Fruit fly (Drosophila melanogaster) whole organism, prepupa: Measurements from ENCODE around the gene CG10874.

ENCODE experiments used
- CG11294 ChIP-seq: fragments of 200-800 bp; sonication (Bioruptor generic); IDR thresholded peaks from 2 replicates; pipeline ENCODE4 v1.3.6; 2022; ENCODE audit warnings: missing biosample characterization, missing genetic modification characterization
- CG11762 ChIP-seq: fragments of 200-800 bp; sonication (Bioruptor generic); optimal IDR thresholded peaks from 3 replicates; lab custom pipeline; 2016; ENCODE audit warnings: missing biosample characterization, missing genetic modification characterization; ENCODE audit not compliant: insufficient read depth
- CG15336 ChIP-seq: fragments of 200-800 bp; sonication (Bioruptor generic); IDR thresholded peaks from 2 replicates; pipeline ENCODE4 v1.3.6; 2022; ENCODE audit warnings: missing biosample characterization, missing genetic modification characterization
- CG1621 ChIP-seq: fragments of 200-800 bp; sonication (Bioruptor generic); optimal IDR thresholded peaks from 3 replicates; lab custom pipeline; 2018; ENCODE audit warnings: missing biosample characterization, mild to moderate bottlenecking, missing genetic modification characterization
- CG31627 ChIP-seq: fragments of 200-800 bp; sonication (Bioruptor generic); optimal IDR thresholded peaks from 3 replicates; lab custom pipeline; 2016; ENCODE audit warnings: missing biosample characterization, missing genetic modification characterization
- CG32006 ChIP-seq: fragments of 200-800 bp; sonication (Bioruptor generic); optimal IDR thresholded peaks from 3 replicates; lab custom pipeline; 2017; ENCODE audit warnings: missing biosample characterization, mild to moderate bottlenecking, missing genetic modification characterization
- CG34406 ChIP-seq: fragments of 200-800 bp; sonication (Bioruptor generic); optimal IDR thresholded peaks from 3 replicates; lab custom pipeline; 2016; ENCODE audit warnings: missing biosample characterization, missing genetic modification characterization
- CG3919 ChIP-seq: fragments of 200-800 bp; sonication (Bioruptor generic); optimal IDR thresholded peaks from 3 replicates; lab custom pipeline; 2016; ENCODE audit warnings: missing biosample characterization, missing genetic modification characterization
- CG4318 ChIP-seq: fragments of 200-800 bp; sonication (Bioruptor generic); optimal IDR thresholded peaks from 3 replicates; lab custom pipeline; 2017; ENCODE audit warnings: missing biosample characterization, mild to moderate bottlenecking, missing genetic modification characterization
- CG6163 ChIP-seq: fragments of 200-800 bp; sonication (Bioruptor generic); IDR thresholded peaks from 3 replicates; pipeline ENCODE4 v1.3.6; 2022; ENCODE audit warnings: missing biosample characterization, missing genetic modification characterization
- CG6276 ChIP-seq: fragments of 200-800 bp; sonication (Bioruptor generic); optimal IDR thresholded peaks from 2 replicates; lab custom pipeline; 2017; ENCODE audit warnings: missing biosample characterization, mild to moderate bottlenecking, missing genetic modification characterization
- CG8119 ChIP-seq: fragments of 200-800 bp; sonication (Bioruptor generic); IDR thresholded peaks from 3 replicates; pipeline ENCODE4 v1.3.6; 2022; ENCODE audit warnings: missing biosample characterization, missing genetic modification characterization
- CG8632 ChIP-seq: fragments of 200-800 bp; sonication (Bioruptor generic); optimal IDR thresholded peaks from 3 replicates; lab custom pipeline; 2016; ENCODE audit warnings: missing biosample characterization, missing genetic modification characterization
- CG9139 ChIP-seq: fragments of 200-800 bp; sonication (Bioruptor generic); optimal IDR thresholded peaks from 3 replicates; lab custom pipeline; 2017; ENCODE audit warnings: missing biosample characterization, mild to moderate bottlenecking, missing genetic modification characterization
- Eip78C ChIP-seq: fragments of 200-800 bp; sonication (Bioruptor generic); peaks from one replicate; lab custom pipeline; 2016; ENCODE audit warnings: missing biosample characterization, missing genetic modification characterization
- Ets21C ChIP-seq: fragments of 200-800 bp; sonication (Bioruptor generic); optimal IDR thresholded peaks from 3 replicates; lab custom pipeline; 2016; ENCODE audit warnings: missing biosample characterization, missing genetic modification characterization
- Gug ChIP-seq: fragments of 200-800 bp; sonication (Bioruptor generic); IDR thresholded peaks from 2 replicates; pipeline ENCODE4 v1.3.6; 2022; ENCODE audit warnings: missing biosample characterization, missing genetic modification characterization
- Hr38 ChIP-seq: sonication (Bioruptor generic); optimal IDR thresholded peaks from 2 replicates; lab custom pipeline; 2016; ENCODE audit warnings: missing biosample characterization, missing genetic modification characterization
- Hr39 ChIP-seq: fragments of 200-800 bp; sonication (Bioruptor generic); optimal IDR thresholded peaks from 2 replicates; lab custom pipeline; 2016; ENCODE audit warnings: missing biosample characterization, missing genetic modification characterization
- Hr4 ChIP-seq: fragments of 200-800 bp; sonication (Bioruptor generic); optimal IDR thresholded peaks from 3 replicates; lab custom pipeline; 2016; ENCODE audit warnings: missing biosample characterization, missing genetic modification characterization
- Lpt ChIP-seq: fragments of 200-800 bp; sonication (Bioruptor generic); optimal IDR thresholded peaks from 3 replicates; lab custom pipeline; 2016; ENCODE audit warnings: missing biosample characterization, missing genetic modification characterization
- Met ChIP-seq: fragments of 200-800 bp; sonication (Bioruptor generic); optimal IDR thresholded peaks from 3 replicates; lab custom pipeline; 2016; ENCODE audit warnings: missing biosample characterization, missing genetic modification characterization
- OdsH ChIP-seq: fragments of 200-800 bp; sonication (Bioruptor generic); optimal IDR thresholded peaks from 3 replicates; lab custom pipeline; 2016; ENCODE audit warnings: missing biosample characterization, missing genetic modification characterization
- Smox ChIP-seq: fragments of 200-800 bp; sonication (Bioruptor generic); optimal IDR thresholded peaks from 3 replicates; lab custom pipeline; 2016; ENCODE audit warnings: missing biosample characterization, missing genetic modification characterization
- Sox102F ChIP-seq: fragments of 200-800 bp; sonication (Bioruptor generic); optimal IDR thresholded peaks from 2 replicates; lab custom pipeline; 2016; ENCODE audit warnings: missing biosample characterization, mild to moderate bottlenecking, missing genetic modification characterization
- achi ChIP-seq: fragments of 200-800 bp; sonication (Bioruptor generic); optimal IDR thresholded peaks from 3 replicates; lab custom pipeline; 2016; ENCODE audit warnings: missing biosample characterization, missing genetic modification characterization
- acj6 ChIP-seq: fragments of 200-800 bp; sonication (Bioruptor generic); optimal IDR thresholded peaks from 3 replicates; lab custom pipeline; 2016; ENCODE audit warnings: missing biosample characterization, missing genetic modification characterization
- cyc ChIP-seq: fragments of 200-800 bp; sonication (Bioruptor generic); optimal IDR thresholded peaks from 3 replicates; lab custom pipeline; 2016; ENCODE audit warnings: missing biosample characterization, missing genetic modification characterization
- dac ChIP-seq: fragments of 200-800 bp; sonication (Bioruptor generic); optimal IDR thresholded peaks from 2 replicates; lab custom pipeline; 2017; ENCODE audit warnings: missing biosample characterization, mild to moderate bottlenecking, missing genetic modification characterization
- dsx ChIP-seq: fragments of 200-800 bp; optimal IDR thresholded peaks from 3 replicates; lab custom pipeline; 2019; ENCODE audit warnings: missing biosample characterization, mild to moderate bottlenecking, missing genetic modification characterization, moderate library complexity; ENCODE audit not compliant: poor library complexity, severe bottlenecking
- eg ChIP-seq: fragments of 200-800 bp; sonication (Bioruptor generic); IDR thresholded peaks from 3 replicates; pipeline ENCODE4 v1.3.6; 2022; ENCODE audit warnings: missing biosample characterization, missing genetic modification characterization
- fd85E ChIP-seq: fragments of 200-800 bp; sonication (Bioruptor generic); optimal IDR thresholded peaks from 3 replicates; lab custom pipeline; 2016; ENCODE audit warnings: missing biosample characterization, missing genetic modification characterization
- fkh ChIP-seq: fragments of 200-800 bp; sonication (Bioruptor generic); optimal IDR thresholded peaks from 3 replicates; lab custom pipeline; 2017; ENCODE audit warnings: missing biosample characterization, mild to moderate bottlenecking, missing genetic modification characterization, moderate library complexity
- lz ChIP-seq: fragments of 200-800 bp; sonication (Bioruptor generic); optimal IDR thresholded peaks from 3 replicates; lab custom pipeline; 2016; ENCODE audit warnings: missing biosample characterization, missing genetic modification characterization
- net ChIP-seq: fragments of 200-800 bp; sonication (Bioruptor generic); optimal IDR thresholded peaks from 3 replicates; lab custom pipeline; 2016; ENCODE audit warnings: missing biosample characterization, missing genetic modification characterization
- pdm3 ChIP-seq: fragments of 200-800 bp; sonication (Bioruptor generic); optimal IDR thresholded peaks from 3 replicates; lab custom pipeline; 2016; ENCODE audit warnings: missing biosample characterization, missing genetic modification characterization
- spab ChIP-seq: fragments of 200-800 bp; sonication (Bioruptor generic); optimal IDR thresholded peaks from 2 replicates; lab custom pipeline; 2017; ENCODE audit warnings: missing biosample characterization, mild to moderate bottlenecking, missing genetic modification characterization, missing genetic modification reagents
- ss ChIP-seq, 2 experiments: fragments of 200-800 bp; sonication (Bioruptor generic); optimal IDR thresholded peaks; 2 replicates in 1 of 2; 3 replicates in 1 of 2; lab custom pipeline; 2017 to 2018; ENCODE audit warnings: mild to moderate bottlenecking in 2 of 2, missing biosample characterization in 2 of 2, missing genetic modification characterization in 2 of 2, moderate library complexity in 1 of 2
- svp ChIP-seq: fragments of 200-800 bp; sonication (Bioruptor generic); peaks from one replicate; lab custom pipeline; 2016; ENCODE audit warnings: missing biosample characterization, missing genetic modification characterization
- topi ChIP-seq: fragments of 200-800 bp; sonication (Bioruptor generic); optimal IDR thresholded peaks from 3 replicates; lab custom pipeline; 2016; ENCODE audit warnings: missing biosample characterization, missing genetic modification characterization

CG10874 gene

dm6 chr2L:2184659-2185058 is 7.5 kb downstream of the CG10874 start (continued):
- TF ChIP-seq dsx (GFP tag; lab: Kevin White, UChicago): no peak
- TF ChIP-seq fd85E: no peak
- 0 out of 2 replicates have a peak, but pooled peaks have one; percentile 55 for TF ChIP-seq CG15336 (GFP tag; lab: Robert Waterston, UW)
- TF ChIP-seq topi: peak; percentile 17
- no peak for TF ChIP-seq CG9139 (GFP tag; lab: Kevin White, UChicago)
- TF ChIP-seq CG32006 (GFP tag; lab: Kevin White, UChicago): peak; percentile 62
- peak; percentile 6 for TF ChIP-seq Hr39 (GFP tag; lab: Kevin White, UChicago)
- TF ChIP-seq CG34406 (GFP tag; lab: Kevin White, UChicago): peak; percentile 63
- TF ChIP-seq pdm3 (GFP tag; lab: Kevin White, UChicago): peak; percentile 43
- peak; percentile 61 for TF ChIP-seq OdsH (GFP tag; lab: Kevin White, UChicago)
- TF ChIP-seq Smox (GFP tag; lab: Kevin White, UChicago): peak; percentile 44
- no peak for TF ChIP-seq dac (GFP tag; lab: Kevin White, UChicago)
- TF ChIP-seq svp (GFP tag; lab: Kevin White, UChicago): peak; percentile 81
- 0 out of 2 replicates have a peak, but pooled peaks have one; percentile 46 for TF ChIP-seq Gug
- TF ChIP-seq fkh (GFP tag; lab: Kevin White, UChicago): no peak
- TF ChIP-seq CG4318 (GFP tag; lab: Kevin White, UChicago): peak; percentile 2
- peak; percentile 71 for TF ChIP-seq CG6163 (GFP tag; lab: Robert Waterston, UW)
- TF ChIP-seq Hr4 (GFP tag; lab: Kevin White, UChicago): no peak
- peak; percentile 29 for TF ChIP-seq CG11762 (GFP tag; lab: Kevin White, UChicago)
- TF ChIP-seq spab (GFP tag; lab: Kevin White, UChicago): no peak
- TF ChIP-seq Met (GFP tag; lab: Kevin White, UChicago): peak; percentile 50
- TF ChIP-seq Hr38 (GFP tag; lab: Kevin White, UChicago): no peak
- TF ChIP-seq CG3919 (GFP tag; lab: Kevin White, UChicago): peak; percentile 60
- TF ChIP-seq Eip78C (GFP tag; lab: Kevin White, UChicago): peak; percentile 87
- peak; percentile 61 for TF ChIP-seq achi (GFP tag; lab: Kevin White, UChicago)
- TF ChIP-seq Sox102F (GFP tag; lab: Kevin White, UChicago): peak; percentile 51
- peak; percentile 60 for TF ChIP-seq acj6 (GFP tag; lab: Kevin White, UChicago)
- TF ChIP-seq CG31627 (GFP tag; lab: Kevin White, UChicago): no peak
- TF ChIP-seq net (GFP tag; lab: Kevin White, UChicago): no peak

- TF ChIP-seq CG4318 (GFP tag; lab: Kevin White, UChicago) (peak; percentile 41), CG15336 (GFP tag; lab: Robert Waterston, UW) (peak; percentile 59), lz (GFP tag; lab: Kevin White, UChicago) (no peak), cyc (no peak), Hr39 (GFP tag; lab: Kevin White, UChicago) (peak; percentile 34), CG11294 (GFP tag; lab: Robert Waterston, UW) (peak; percentile 50; the same call in 1 of the 2 replicates), Eip78C (GFP tag; lab: Kevin White, UChicago) (peak; percentile 64), Lpt (GFP tag; lab: Kevin White, UChicago) (no peak), pdm3 (GFP tag; lab: Kevin White, UChicago) (peak; percentile 42), fkh (GFP tag; lab: Kevin White, UChicago) (no peak), CG31627 (GFP tag; lab: Kevin White, UChicago) (peak; percentile 22), Ets21C (GFP tag; lab: Kevin White, UChicago) (peak; percentile 4), ss (GFP tag; optimal IDR thresholded peaks at IDR 0.05; lab: Kevin White, UChicago) (no peak), CG11762 (GFP tag; lab: Kevin White, UChicago) (no peak), CG6163 (GFP tag; lab: Robert Waterston, UW) (0 out of 3 replicates have a peak, but pooled peaks have one; percentile 19), eg (peak; percentile 72), CG1621 (tag; lab: Kevin White, UChicago) (no peak), Hr38 (GFP tag; lab: Kevin White, UChicago) (peak; percentile 25), CG8632 (GFP tag; lab: Kevin White, UChicago) (no peak), CG8119 (peak; percentile 28; the same call in 1 of the 3 replicates), Sox102F (GFP tag; lab: Kevin White, UChicago) (peak; percentile 11), CG6276 (GFP tag; lab: Kevin White, UChicago) (peak; percentile 30), Hr4 (GFP tag; lab: Kevin White, UChicago) (peak; percentile 32)
These were observed 8.1 kb downstream of the CG10874 start for dm6 chr2L:2184129-2184528.
